Worm (Caenorhabditis elegans): ENCODE data around the gene Y55B1BL.2.
A peak's percentile ranks its signal among the peaks of the same experiment; 100 is the strongest.

Gene Y55B1BL.2

ce11 chrIII:432988-433387 lies 30.4 kb downstream of the Y55B1BL.2 start (continued):
- TF ChIP-seq attf-4 (tag; optimal IDR thresholded peaks at IDR 0.05) (no peak), hif-1 (tag; optimal IDR thresholded peaks at IDR 0.05) (peak in 1 of 2 experiments; percentile 50), daf-12 (tag; optimal IDR thresholded peaks at IDR 0.05) (no peak), D1046.2 (GFP tag; IDR thresholded peaks at IDR 0.05) (no peak), arid-1 (GFP tag; conservative IDR thresholded peaks at IDR 0.05) (peak; percentile 48; the same call in 1 of the 2 replicates), nhr-42 (GFP tag; IDR thresholded peaks at IDR 0.05) (no peak), dpl-1 (GFP tag; optimal IDR thresholded peaks at IDR 0.05) (peak; percentile 18), unc-130 (GFP tag; optimal IDR thresholded peaks at IDR 0.05) (no peak), R02D3.7 (tag; optimal IDR thresholded peaks at IDR 0.05) (no peak), mes-2 (tag; optimal IDR thresholded peaks at IDR 0.05; ENCODE audit: poor library complexity, severe bottlenecking) (peak; percentile 53), lin-1 (GFP tag; IDR thresholded peaks at IDR 0.05) (no peak), ceh-44 (GFP tag; IDR thresholded peaks at IDR 0.05) (no peak), mxl-2 (GFP tag; conservative IDR thresholded peaks at IDR 0.05) (no peak), daf-8 (GFP tag; IDR thresholded peaks at IDR 0.05) (no peak), spr-1 (tag; optimal IDR thresholded peaks at IDR 0.05) (peak; percentile 60), duxl-1 (tag; optimal IDR thresholded peaks at IDR 0.05; ENCODE audit: poor library complexity) (peak; percentile 33), F49E8.2 (tag; optimal IDR thresholded peaks at IDR 0.05; ENCODE audit: borderline replicate concordance) (no peak), hlh-30 (tag; optimal IDR thresholded peaks at IDR 0.05; ENCODE audit: insufficient read depth) (peak; percentile 65), T26A8.4 (GFP tag; IDR thresholded peaks at IDR 0.05) (peak; percentile 71; the same call in 1 of the 2 replicates), ctbp-1 (GFP tag; IDR thresholded peaks at IDR 0.05) (no peak)

ce11 chrIII:434361-434941 lies 31.9 kb downstream of the Y55B1BL.2 start, which contains the start of gene affl-2:
Gene affl-2, plus strand, starts transcription at chrIII:434891.
- TF ChIP-seq mxl-3 (GFP tag; optimal IDR thresholded peaks at IDR 0.05) = peak; percentile 42
- TF ChIP-seq snpc-1.2 (GFP tag; IDR thresholded peaks at IDR 0.05) = no peak
- no peak for TF ChIP-seq madf-9 (GFP tag; conservative IDR thresholded peaks at IDR 0.05)
- TF ChIP-seq aha-1 (tag) = peak; percentile 15
- TF ChIP-seq daf-8 (GFP tag; IDR thresholded peaks at IDR 0.05) = no peak
- TF ChIP-seq daf-16 (GFP tag; optimal IDR thresholded peaks at IDR 0.05) = no peak
- TF ChIP-seq daf-16 (tag; optimal IDR thresholded peaks at IDR 0.05) = peak; percentile 11
- TF ChIP-seq spr-3 (GFP tag; optimal IDR thresholded peaks at IDR 0.05) = no peak
- TF ChIP-seq nhr-28 (tag; optimal IDR thresholded peaks at IDR 0.05) = peak; percentile 31
- peak in 1 of 2 experiments; percentile 6 for TF ChIP-seq mdl-1 (tag; optimal IDR thresholded peaks at IDR 0.05)
- TF ChIP-seq ceh-44 (GFP tag; IDR thresholded peaks at IDR 0.05) = no peak
- 0 out of 2 replicates have a peak, but pooled peaks have one; percentile 41 for TF ChIP-seq T26A8.4 (GFP tag; IDR thresholded peaks at IDR 0.05)
- TF ChIP-seq nhr-11 (tag; optimal IDR thresholded peaks at IDR 0.05) = no peak
- TF ChIP-seq ztf-7 (tag; optimal IDR thresholded peaks at IDR 0.05) = no peak
- TF ChIP-seq nhr-76 (tag; optimal IDR thresholded peaks at IDR 0.05) = no peak
- TF ChIP-seq lin-15B (tag; optimal IDR thresholded peaks at IDR 0.05) = no peak
- no peak for TF ChIP-seq Y105C5A.15 (GFP tag; IDR thresholded peaks at IDR 0.05)
- no peak for TF ChIP-seq tag-97 (GFP tag; IDR thresholded peaks at IDR 0.05)
- no peak for TF ChIP-seq ces-1 (GFP tag; optimal IDR thresholded peaks at IDR 0.05)
- peak; percentile 36 for TF ChIP-seq dve-1 (tag; optimal IDR thresholded peaks at IDR 0.05; ENCODE audit: insufficient read depth)
- TF ChIP-seq Y5F2A.4 (GFP tag; optimal IDR thresholded peaks at IDR 0.05) = no peak
- TF ChIP-seq nhr-10 (tag; optimal IDR thresholded peaks at IDR 0.05) = no peak
- no peak for TF ChIP-seq saeg-2 (GFP tag; IDR thresholded peaks at IDR 0.05)
- TF ChIP-seq ceh-28 (tag; optimal IDR thresholded peaks at IDR 0.05) = no peak
- no peak for TF ChIP-seq Y48G9A.11 (GFP tag; IDR thresholded peaks at IDR 0.05)
- peak; percentile 57 for TF ChIP-seq mes-2 (tag; optimal IDR thresholded peaks at IDR 0.05; ENCODE audit: poor library complexity, severe bottlenecking)
- TF ChIP-seq zip-11 (GFP tag; IDR thresholded peaks at IDR 0.05) = no peak
- no peak for TF ChIP-seq F10B5.3 (tag; optimal IDR thresholded peaks at IDR 0.05)
- no peak for TF ChIP-seq mdt-29 (GFP tag; IDR thresholded peaks at IDR 0.05)

Measured in whole organism, L4 larva.